Fruit fly (Drosophila melanogaster): ENCODE results near the gene nanos.

- no peak for TF ChIP-seq Mnt (GFP tag; optimal IDR thresholded peaks at IDR 0.05)
- TF ChIP-seq CG12768 (GFP tag; optimal IDR thresholded peaks at IDR 0.05) = no peak
- TF ChIP-seq CG7101 (tag; optimal IDR thresholded peaks at IDR 0.05) = no peak
- no peak for TF ChIP-seq Crg-1 (GFP tag; optimal IDR thresholded peaks at IDR 0.05)
- TF ChIP-seq CG14711 (tag; optimal IDR thresholded peaks at IDR 0.05) = no peak
- no peak for TF ChIP-seq cic (GFP tag; optimal IDR thresholded peaks at IDR 0.05)
- TF ChIP-seq CG5204 (GFP tag; optimal IDR thresholded peaks at IDR 0.05) = no peak
- no peak for TF ChIP-seq bab1 (GFP tag; optimal IDR thresholded peaks at IDR 0.05)
- TF ChIP-seq Hr96 (GFP tag; optimal IDR thresholded peaks at IDR 0.05) = no peak
- TF ChIP-seq CG1620 (GFP tag; optimal IDR thresholded peaks at IDR 0.05) = no peak
- TF ChIP-seq toe (GFP tag; optimal IDR thresholded peaks at IDR 0.05) = no peak
- no peak for TF ChIP-seq CG7045 (GFP tag; optimal IDR thresholded peaks at IDR 0.05)
- no peak for TF ChIP-seq pad (GFP tag; optimal IDR thresholded peaks at IDR 0.05)
- TF ChIP-seq kay (GFP tag; ENCODE audit: borderline replicate concordance) = no peak
Measured at dm6 chr3R:19111159-19111558, 45.9 kb upstream of the nanos start.

Data from whole organism, adult.